Fruit fly (Drosophila melanogaster) whole organism, embryonic: ENCODE data around the gene red.

Source experiments
- B-H1 ChIP-seq: fragments of 200-800 bp; sonication (Bioruptor generic); IDR thresholded peaks from 3 replicates; pipeline ENCODE4 v1.3.6; 2022; ENCODE audit warnings: missing biosample characterization, missing genetic modification characterization
- BEAF-32 ChIP-seq: fragments of 200-800 bp; sonication (Bioruptor generic); optimal IDR thresholded peaks from 3 replicates; lab custom pipeline; 2017; ENCODE audit warnings: missing biosample characterization, missing genetic modification characterization, mild to moderate bottlenecking, moderate library complexity, missing genetic modification reagents
- Bteb2 ChIP-seq: fragments of 200-800 bp; sonication (Bioruptor generic); optimal IDR thresholded peaks from 2 replicates; lab custom pipeline; 2016; ENCODE audit warnings: missing biosample characterization, missing genetic modification characterization
- CG10267 ChIP-seq: fragments of 200-800 bp; sonication (Bioruptor generic); optimal IDR thresholded peaks from 2 replicates; lab custom pipeline; 2018; ENCODE audit warnings: missing biosample characterization, mild to moderate bottlenecking, missing genetic modification characterization, moderate library complexity
- CG10321 ChIP-seq: fragments of 200-800 bp; sonication (Bioruptor generic); IDR thresholded peaks from 2 replicates; pipeline ENCODE4 v1.3.6; 2022; ENCODE audit warnings: missing biosample characterization, missing genetic modification characterization
- CG10431 ChIP-seq: fragments of 200-800 bp; sonication (Bioruptor generic); optimal IDR thresholded peaks from 3 replicates; lab custom pipeline; 2018; ENCODE audit warnings: missing biosample characterization, mild to moderate bottlenecking, missing genetic modification characterization
- CG10565 ChIP-seq: fragments of 200-800 bp; sonication (Bioruptor generic); optimal IDR thresholded peaks from 3 replicates; lab custom pipeline; 2016; ENCODE audit warnings: missing biosample characterization, mild to moderate bottlenecking, missing genetic modification characterization
- CG10654 ChIP-seq: fragments of 200-800 bp; sonication (Bioruptor generic); optimal IDR thresholded peaks from 2 replicates; lab custom pipeline; 2016; ENCODE audit warnings: missing biosample characterization, missing genetic modification characterization
- CG11504 ChIP-seq: fragments of 200-800 bp; sonication (Bioruptor generic); optimal IDR thresholded peaks from 3 replicates; lab custom pipeline; 2019; ENCODE audit warnings: missing biosample characterization, mild to moderate bottlenecking, missing genetic modification characterization, moderate library complexity
- CG11560 ChIP-seq: fragments of 200-800 bp; sonication (Bioruptor generic); IDR thresholded peaks from 3 replicates; pipeline ENCODE4 v1.3.6; 2022; ENCODE audit warnings: missing biosample characterization, missing genetic modification characterization
- CG13287 ChIP-seq: fragments of 200-800 bp; sonication (Bioruptor generic); IDR thresholded peaks from 2 replicates; pipeline ENCODE4 v1.3.6; 2022; ENCODE audit warnings: missing biosample characterization, missing genetic modification characterization; ENCODE audit not compliant: partially characterized antibody
- CG13424 ChIP-seq: fragments of 200-800 bp; sonication (Bioruptor generic); optimal IDR thresholded peaks from 2 replicates; lab custom pipeline; 2019; ENCODE audit warnings: missing biosample characterization, mild to moderate bottlenecking, missing genetic modification characterization, moderate library complexity
- CG14014 ChIP-seq: fragments of 200-800 bp; sonication (Bioruptor generic); IDR thresholded peaks from 2 replicates; pipeline ENCODE4 v1.3.6; 2022; ENCODE audit warnings: missing biosample characterization, missing genetic modification characterization
- CG17361 ChIP-seq: fragments of 200-800 bp; sonication (Bioruptor generic); IDR thresholded peaks from 3 replicates; pipeline ENCODE4 v1.3.6; 2022; ENCODE audit warnings: missing biosample characterization, missing genetic modification characterization
- CG31224 ChIP-seq: fragments of 200-800 bp; sonication (Bioruptor generic); IDR thresholded peaks from 2 replicates; pipeline ENCODE4 v1.3.6; 2022; ENCODE audit warnings: missing biosample characterization, missing genetic modification characterization
- CG31365 ChIP-seq: fragments of 200-800 bp; sonication (Bioruptor generic); optimal IDR thresholded peaks from 2 replicates; lab custom pipeline; 2018; ENCODE audit warnings: missing biosample characterization, mild to moderate bottlenecking, missing genetic modification characterization
- CG8388 ChIP-seq: fragments of 200-800 bp; sonication (Bioruptor generic); optimal IDR thresholded peaks from 2 replicates; lab custom pipeline; 2019; ENCODE audit warnings: missing biosample characterization, mild to moderate bottlenecking, missing genetic modification characterization, moderate library complexity
- CG9215 ChIP-seq: fragments of 200-800 bp; sonication (Bioruptor generic); IDR thresholded peaks from 2 replicates; pipeline ENCODE4 v1.3.6; 2022; ENCODE audit warnings: missing biosample characterization, missing genetic modification characterization
- D19B ChIP-seq: fragments of 200-800 bp; sonication (Bioruptor generic); optimal IDR thresholded peaks from 2 replicates; lab custom pipeline; 2017; ENCODE audit warnings: missing biosample characterization, mild to moderate bottlenecking, missing genetic modification characterization
- Dek ChIP-seq: fragments of 200-800 bp; sonication (Bioruptor generic); optimal IDR thresholded peaks from 3 replicates; lab custom pipeline; 2019; ENCODE audit warnings: missing biosample characterization, mild to moderate bottlenecking, missing genetic modification characterization, moderate library complexity
- Fer2 ChIP-seq: fragments of 200-800 bp; sonication (Bioruptor generic); optimal IDR thresholded peaks from 2 replicates; lab custom pipeline; 2018; ENCODE audit warnings: missing biosample characterization, mild to moderate bottlenecking, missing genetic modification characterization, moderate library complexity
- GATAe ChIP-seq: fragments of 200-800 bp; sonication (Bioruptor generic); conservative IDR thresholded peaks from 2 replicates; pipeline ENCODE4 v1.3.6; 2022; ENCODE audit warnings: missing biosample characterization, missing genetic modification characterization
- MBD-R2 ChIP-seq: fragments of 200-800 bp; sonication (Bioruptor generic); IDR thresholded peaks from 2 replicates; pipeline ENCODE4 v1.3.6; 2022; ENCODE audit warnings: missing biosample characterization, missing genetic modification characterization
- Mad ChIP-seq: fragments of 200-800 bp; sonication (Bioruptor generic); optimal IDR thresholded peaks from 2 replicates; lab custom pipeline; 2016; ENCODE audit warnings: missing biosample characterization, missing genetic modification characterization
- Myb ChIP-seq: fragments of 200-800 bp; sonication (Bioruptor generic); optimal IDR thresholded peaks from 2 replicates; lab custom pipeline; 2016; ENCODE audit warnings: missing biosample characterization, missing genetic modification characterization
- Oaz ChIP-seq: fragments of 200-800 bp; sonication (Bioruptor generic); IDR thresholded peaks from 2 replicates; pipeline ENCODE4 v1.3.6; 2022; ENCODE audit warnings: missing biosample characterization, missing genetic modification characterization
- Pdp1 ChIP-seq, 2 experiments: fragments of 200-800 bp; sonication (Bioruptor generic); optimal IDR thresholded peaks; 3 replicates each; lab custom pipeline; 2016; ENCODE audit warnings: missing biosample characterization in 2 of 2, missing genetic modification characterization in 2 of 2, mild to moderate bottlenecking in 1 of 2, moderate library complexity in 1 of 2
- Sry-δ ChIP-seq: fragments of 200-800 bp; sonication (Bioruptor generic); optimal IDR thresholded peaks from 2 replicates; lab custom pipeline; 2016; ENCODE audit warnings: missing biosample characterization, missing genetic modification characterization
- ase ChIP-seq: fragments of 200-800 bp; sonication (Bioruptor generic); IDR thresholded peaks from 3 replicates; pipeline ENCODE4 v1.3.6; 2022; ENCODE audit warnings: missing biosample characterization, missing genetic modification characterization
- bbx ChIP-seq: fragments of 200-800 bp; sonication (Bioruptor generic); IDR thresholded peaks from 2 replicates; pipeline ENCODE4 v1.3.6; 2022; ENCODE audit warnings: missing biosample characterization, missing genetic modification characterization; ENCODE audit not compliant: partially characterized antibody
- cato ChIP-seq: fragments of 200-800 bp; sonication (Bioruptor generic); optimal IDR thresholded peaks from 2 replicates; lab custom pipeline; 2016; ENCODE audit warnings: missing biosample characterization, missing genetic modification characterization, borderline replicate concordance
- chinmo ChIP-seq: fragments of 200-800 bp; sonication (Bioruptor generic); IDR thresholded peaks from 4 replicates; pipeline ENCODE4 v1.3.6; 2022; ENCODE audit warnings: missing biosample characterization, missing genetic modification characterization; ENCODE audit not compliant: partially characterized antibody
- croc ChIP-seq: fragments of 200-800 bp; sonication (Bioruptor generic); conservative IDR thresholded peaks from 3 replicates; pipeline ENCODE4 v1.3.6; 2022; ENCODE audit warnings: missing biosample characterization, missing genetic modification characterization
- gem ChIP-seq: fragments of 200-800 bp; sonication (Bioruptor generic); optimal IDR thresholded peaks from 2 replicates; lab custom pipeline; 2019; ENCODE audit warnings: missing biosample characterization, mild to moderate bottlenecking, missing genetic modification characterization, moderate library complexity
- gsb ChIP-seq: fragments of 200-800 bp; sonication (Bioruptor generic); IDR thresholded peaks from 2 replicates; pipeline ENCODE4 v1.3.6; 2022; ENCODE audit warnings: missing biosample characterization, missing genetic modification characterization
- gsb-n ChIP-seq: fragments of 200-800 bp; sonication (Bioruptor generic); optimal IDR thresholded peaks from 3 replicates; lab custom pipeline; 2018; ENCODE audit warnings: missing biosample characterization, mild to moderate bottlenecking, missing genetic modification characterization
- h ChIP-seq: fragments of >200 bp; optimal IDR thresholded peaks from 2 replicates; lab custom pipeline; 2017
- ham ChIP-seq: fragments of 200-800 bp; sonication (Bioruptor generic); IDR thresholded peaks from 2 replicates; pipeline ENCODE4 v1.3.6; 2022; ENCODE audit warnings: missing biosample characterization, missing genetic modification characterization
- mam ChIP-seq: fragments of 200-800 bp; sonication (Bioruptor generic); optimal IDR thresholded peaks from 3 replicates; lab custom pipeline; 2016; ENCODE audit warnings: missing biosample characterization, missing genetic modification characterization
- oc ChIP-seq: fragments of 200-800 bp; sonication (Bioruptor generic); optimal IDR thresholded peaks from 2 replicates; lab custom pipeline; 2018; ENCODE audit warnings: missing biosample characterization, mild to moderate bottlenecking, missing genetic modification characterization, moderate library complexity
- rib ChIP-seq: fragments of 200-800 bp; sonication (Bioruptor generic); IDR thresholded peaks from 2 replicates; pipeline ENCODE4 v1.3.6; 2022; ENCODE audit warnings: missing biosample characterization, missing genetic modification characterization
- row ChIP-seq: fragments of 200-800 bp; sonication (Bioruptor generic); IDR thresholded peaks from 3 replicates; pipeline ENCODE4 v1.3.6; 2022; ENCODE audit warnings: missing biosample characterization, missing genetic modification characterization
- shn ChIP-seq: fragments of 200-800 bp; sonication (Bioruptor generic); optimal IDR thresholded peaks from 3 replicates; lab custom pipeline; 2016; ENCODE audit warnings: missing biosample characterization, missing genetic modification characterization
- sima ChIP-seq: fragments of 200-800 bp; sonication (Bioruptor generic); optimal IDR thresholded peaks from 2 replicates; lab custom pipeline; 2016; ENCODE audit warnings: missing biosample characterization, missing genetic modification characterization
- slou ChIP-seq: fragments of 200-800 bp; sonication (Bioruptor generic); optimal IDR thresholded peaks from 3 replicates; lab custom pipeline; 2016; ENCODE audit warnings: missing biosample characterization, missing genetic modification characterization
- tna ChIP-seq: fragments of 200-800 bp; sonication (Bioruptor generic); IDR thresholded peaks from 2 replicates; pipeline ENCODE4 v1.3.6; 2022; ENCODE audit warnings: missing biosample characterization, missing genetic modification characterization; ENCODE audit not compliant: partially characterized antibody
- toy ChIP-seq: fragments of 200-800 bp; sonication (Bioruptor generic); IDR thresholded peaks from 2 replicates; pipeline ENCODE4 v1.3.6; 2022; ENCODE audit warnings: missing biosample characterization, missing genetic modification characterization
- ttk ChIP-seq: fragments of 200-800 bp; sonication (Bioruptor generic); IDR thresholded peaks from 2 replicates; pipeline ENCODE4 v2.1.2; 2022; ENCODE audit warnings: missing biosample characterization, missing genetic modification characterization

red gene

dm6 chr3R:14327113-14327466, 38.2 kb downstream of the red start (continued):
- TF ChIP-seq GATAe (GFP tag; lab: Robert Waterston, UW) (no peak), CG10565 (GFP tag; lab: Kevin White, UChicago) (no peak), oc (tag; lab: Kevin White, UChicago) (no peak), CG10654 (no peak), ham (GFP tag; lab: Robert Waterston, UW) (no peak), Pdp1 (GFP tag; optimal IDR thresholded peaks at IDR 0.05; lab: Kevin White, UChicago) (peak in 1 of 2 experiments; percentile 94), mam (GFP tag; lab: Kevin White, UChicago) (no peak), cato (GFP tag; lab: Kevin White, UChicago) (no peak), rib (GFP tag; lab: Robert Waterston, UW) (no peak), chinmo (GFP tag; lab: Robert Waterston, UW) (0 out of 4 replicates have a peak, but pooled peaks have one; percentile 50), tna (GFP tag; lab: Robert Waterston, UW) (peak; percentile 49; the same call in 1 of the 2 replicates), croc (0 out of 3 replicates have a peak, but pooled peaks have one; percentile 0)

dm6 chr3R:14327472-14328104, 38.7 kb downstream of the red start, which contains the start of gene spn-B:
TSS of gene spn-B (plus strand) at chr3R:14328051.
- TF ChIP-seq Myb, result peak; percentile 18
- peak; percentile 42; the same call in 1 of the 2 replicates for TF ChIP-seq CG9215 (GFP tag; lab: Robert Waterston, UW)
- TF ChIP-seq CG8388, result peak; percentile 81
- peak; percentile 79 for TF ChIP-seq CG11504 (tag; lab: Kevin White, UChicago)
- peak; percentile 64 for TF ChIP-seq gsb-n (tag; lab: Kevin White, UChicago)
- peak; percentile 51; the same call in 2 of the 3 replicates for TF ChIP-seq B-H1 (GFP tag; lab: Robert Waterston, UW)
- TF ChIP-seq CG17361 (GFP tag; lab: Robert Waterston, UW), result peak; percentile 81
- TF ChIP-seq CG31224 (GFP tag; lab: Robert Waterston, UW), result peak; percentile 39; the same call in 1 of the 2 replicates
- TF ChIP-seq BEAF-32, result peak; percentile 48
- TF ChIP-seq chinmo (GFP tag; lab: Robert Waterston, UW), result no peak
- peak; percentile 30 for TF ChIP-seq Fer2 (tag; lab: Kevin White, UChicago)
- TF ChIP-seq MBD-R2 (GFP tag; lab: Robert Waterston, UW), result peak; percentile 47; the same call in 1 of the 2 replicates
- TF ChIP-seq sima (GFP tag; lab: Kevin White, UChicago), result peak; percentile 18
- peak; percentile 87 for TF ChIP-seq gem (tag; lab: Kevin White, UChicago)
- TF ChIP-seq bbx, result peak; percentile 30; the same call in 1 of the 2 replicates
- no peak for TF ChIP-seq CG11560 (tag; lab: Robert Waterston, UW)
- TF ChIP-seq Sry-δ (GFP tag; lab: Kevin White, UChicago), result peak; percentile 38
- TF ChIP-seq Dek (tag; lab: Kevin White, UChicago), result peak; percentile 69
- TF ChIP-seq CG14014 (GFP tag; lab: Robert Waterston, UW), result peak; percentile 60
- TF ChIP-seq slou (GFP tag; lab: Kevin White, UChicago), result no peak
- TF ChIP-seq croc, result peak; percentile 50
- peak; percentile 49 for TF ChIP-seq Mad
- no peak for TF ChIP-seq CG31365 (tag; lab: Kevin White, UChicago)
- 0 out of 3 replicates have a peak, but pooled peaks have one; percentile 48 for TF ChIP-seq ase (GFP tag; lab: Robert Waterston, UW)
- peak; percentile 77 for TF ChIP-seq CG13424 (tag; lab: Kevin White, UChicago)
- peak; percentile 87 for TF ChIP-seq row
- no peak; the same call in 1 of the 2 replicates for TF ChIP-seq CG10321 (GFP tag; lab: Robert Waterston, UW)
- TF ChIP-seq CG10431 (GFP tag; lab: Kevin White, UChicago), result peak; percentile 63
- TF ChIP-seq shn (GFP tag; lab: Kevin White, UChicago), result peak; percentile 39
- TF ChIP-seq h (lab: Kevin White, UChicago), result no peak
- 0 out of 2 replicates have a peak, but pooled peaks have one; percentile 28 for TF ChIP-seq ttk (GFP tag; lab: Robert Waterston, UW)
- peak; percentile 81 for TF ChIP-seq CG10267 (tag; lab: Kevin White, UChicago)
- peak; percentile 42; the same call in 1 of the 2 replicates for TF ChIP-seq Oaz
- peak; percentile 5; the same call in 1 of the 2 replicates for TF ChIP-seq gsb
- peak; percentile 61 for TF ChIP-seq D19B
- TF ChIP-seq CG13287 (GFP tag; lab: Robert Waterston, UW), result peak; percentile 18
- peak; percentile 64 for TF ChIP-seq Bteb2 (GFP tag; lab: Kevin White, UChicago)
- 0 out of 2 replicates have a peak, but pooled peaks have one; percentile 25 for TF ChIP-seq toy (GFP tag; lab: Robert Waterston, UW)
